Fruit fly (Drosophila melanogaster) whole organism, embryonic: ENCODE measurements around the gene Exn.

Experiments used
- Bgb ChIP-seq: fragments of 200-800 bp; sonication (Bioruptor generic); IDR thresholded peaks from 2 replicates; pipeline ENCODE4 v1.3.6; 2022; ENCODE audit warnings: missing biosample characterization, missing genetic modification characterization; ENCODE audit not compliant: partially characterized antibody
- Bteb2 ChIP-seq: fragments of 200-800 bp; sonication (Bioruptor generic); optimal IDR thresholded peaks from 2 replicates; lab custom pipeline; 2016; ENCODE audit warnings: missing biosample characterization, missing genetic modification characterization
- CG10274 ChIP-seq: fragments of 200-800 bp; sonication (Bioruptor generic); optimal IDR thresholded peaks from 3 replicates; lab custom pipeline; 2017; ENCODE audit warnings: missing biosample characterization, mild to moderate bottlenecking, missing genetic modification characterization
- CG10431 ChIP-seq: fragments of 200-800 bp; sonication (Bioruptor generic); optimal IDR thresholded peaks from 3 replicates; lab custom pipeline; 2018; ENCODE audit warnings: missing biosample characterization, mild to moderate bottlenecking, missing genetic modification characterization
- CG11560 ChIP-seq: fragments of 200-800 bp; sonication (Bioruptor generic); IDR thresholded peaks from 3 replicates; pipeline ENCODE4 v1.3.6; 2022; ENCODE audit warnings: missing biosample characterization, missing genetic modification characterization
- CG11695 ChIP-seq: fragments of 200-800 bp; sonication (Bioruptor generic); IDR thresholded peaks from 3 replicates; pipeline ENCODE4 v1.3.6; 2022; ENCODE audit warnings: missing biosample characterization, missing genetic modification characterization
- CG12769 ChIP-seq: fragments of 200-800 bp; sonication (Bioruptor generic); optimal IDR thresholded peaks from 2 replicates; lab custom pipeline; 2019; ENCODE audit warnings: missing biosample characterization, mild to moderate bottlenecking, missing genetic modification characterization, moderate library complexity
- CG13894 ChIP-seq: fragments of 200-800 bp; sonication (Bioruptor generic); optimal IDR thresholded peaks from 3 replicates; lab custom pipeline; 2018; ENCODE audit warnings: missing biosample characterization, mild to moderate bottlenecking, missing genetic modification characterization, moderate library complexity
- CG15073 ChIP-seq: fragments of 200-800 bp; sonication (Bioruptor generic); optimal IDR thresholded peaks from 2 replicates; lab custom pipeline; 2016; ENCODE audit warnings: missing biosample characterization, missing genetic modification characterization
- CG15479 ChIP-seq: fragments of 200-800 bp; sonication (Bioruptor generic); optimal IDR thresholded peaks from 3 replicates; lab custom pipeline; 2019; ENCODE audit warnings: missing biosample characterization, mild to moderate bottlenecking, missing genetic modification characterization, moderate library complexity
- CG16815 ChIP-seq: fragments of 200-800 bp; sonication (Bioruptor generic); optimal IDR thresholded peaks from 3 replicates; lab custom pipeline; 2017; ENCODE audit warnings: missing biosample characterization, mild to moderate bottlenecking, missing genetic modification characterization
- CG1832 ChIP-seq: fragments of 200-800 bp; sonication (Bioruptor generic); optimal IDR thresholded peaks from 2 replicates; lab custom pipeline; 2017; ENCODE audit warnings: missing biosample characterization, mild to moderate bottlenecking, missing genetic modification characterization, inconsistent platforms
- CG2129 ChIP-seq: fragments of 200-800 bp; sonication (Bioruptor generic); IDR thresholded peaks from 2 replicates; pipeline ENCODE4 v1.3.6; 2022; ENCODE audit warnings: missing biosample characterization, missing genetic modification characterization; ENCODE audit not compliant: partially characterized antibody
- CG31388 ChIP-seq: fragments of 200-800 bp; sonication (Bioruptor generic); optimal IDR thresholded peaks from 2 replicates; lab custom pipeline; 2016; ENCODE audit warnings: missing biosample characterization, missing genetic modification characterization
- CG4360 ChIP-seq: fragments of 200-800 bp; sonication (Bioruptor generic); IDR thresholded peaks from 2 replicates; pipeline ENCODE4 v1.3.6; 2022; ENCODE audit warnings: missing biosample characterization, missing genetic modification characterization
- CG4617 ChIP-seq: fragments of 200-800 bp; sonication (Bioruptor generic); optimal IDR thresholded peaks from 3 replicates; lab custom pipeline; 2016; ENCODE audit warnings: missing biosample characterization, missing genetic modification characterization, borderline replicate concordance
- CG6175 ChIP-seq: fragments of 200-800 bp; sonication (Bioruptor generic); IDR thresholded peaks from 3 replicates; pipeline ENCODE4 v1.3.6; 2022; ENCODE audit warnings: missing biosample characterization, missing genetic modification characterization
- CG6791 ChIP-seq: fragments of 200-800 bp; sonication (Bioruptor generic); IDR thresholded peaks from 3 replicates; pipeline ENCODE4 v1.3.6; 2022; ENCODE audit warnings: missing biosample characterization, missing genetic modification characterization; ENCODE audit not compliant: partially characterized antibody
- CG7556 ChIP-seq: fragments of 200-800 bp; sonication (Bioruptor generic); optimal IDR thresholded peaks from 2 replicates; lab custom pipeline; 2017; ENCODE audit warnings: missing biosample characterization, mild to moderate bottlenecking, missing genetic modification characterization
- CG9817 ChIP-seq: fragments of 200-800 bp; sonication (Bioruptor generic); optimal IDR thresholded peaks from 2 replicates; lab custom pipeline; 2018; ENCODE audit warnings: missing biosample characterization, mild to moderate bottlenecking, missing genetic modification characterization, moderate library complexity
- D19B ChIP-seq: fragments of 200-800 bp; sonication (Bioruptor generic); optimal IDR thresholded peaks from 2 replicates; lab custom pipeline; 2017; ENCODE audit warnings: missing biosample characterization, mild to moderate bottlenecking, missing genetic modification characterization
- Dll ChIP-seq: fragments of 200-800 bp; sonication (Bioruptor generic); IDR thresholded peaks from 4 replicates; pipeline ENCODE4 v1.3.6; 2022; ENCODE audit warnings: missing biosample characterization, missing genetic modification characterization; ENCODE audit not compliant: partially characterized antibody
- Dp ChIP-seq: fragments of 200-800 bp; sonication (Bioruptor generic); optimal IDR thresholded peaks from 2 replicates; lab custom pipeline; 2018; ENCODE audit warnings: missing biosample characterization, mild to moderate bottlenecking, missing genetic modification characterization, moderate library complexity
- Drgx ChIP-seq: fragments of 200-800 bp; sonication (Bioruptor generic); IDR thresholded peaks from 2 replicates; pipeline ENCODE4 v1.3.6; 2022; ENCODE audit warnings: missing biosample characterization, missing genetic modification characterization
- H2.0 ChIP-seq: fragments of 200-800 bp; sonication (Bioruptor generic); IDR thresholded peaks from 2 replicates; pipeline ENCODE4 v1.3.6; 2022; ENCODE audit warnings: missing biosample characterization, missing genetic modification characterization
- Hr51 ChIP-seq, 2 experiments: fragments of 200-800 bp; sonication (Bioruptor generic); optimal IDR thresholded peaks; 2 replicates in 1 of 2; 3 replicates in 1 of 2; lab custom pipeline; 2016 to 2018; ENCODE audit warnings: missing biosample characterization in 2 of 2, missing genetic modification characterization in 2 of 2, mild to moderate bottlenecking in 1 of 2, moderate library complexity in 1 of 2
- Lhr ChIP-seq: fragments of 200-800 bp; sonication (Bioruptor generic); optimal IDR thresholded peaks from 3 replicates; lab custom pipeline; 2017; ENCODE audit warnings: mild to moderate bottlenecking, missing biosample characterization, missing genetic modification reagents, missing genetic modification characterization
- Lpt ChIP-seq: fragments of >200 bp; optimal IDR thresholded peaks from 2 replicates; lab custom pipeline; 2018; ENCODE audit warnings: missing biosample characterization, missing genetic modification characterization
- Optix ChIP-seq: fragments of 200-800 bp; sonication (Bioruptor generic); IDR thresholded peaks from 3 replicates; pipeline ENCODE4 v1.3.6; 2022; ENCODE audit warnings: missing biosample characterization, missing genetic modification characterization
- PHDP ChIP-seq: fragments of 200-800 bp; sonication (Bioruptor generic); optimal IDR thresholded peaks from 3 replicates; lab custom pipeline; 2018; ENCODE audit warnings: missing biosample characterization, mild to moderate bottlenecking, missing genetic modification characterization, moderate library complexity
- Pdp1 ChIP-seq, 2 experiments: fragments of 200-800 bp; sonication (Bioruptor generic); optimal IDR thresholded peaks; 3 replicates each; lab custom pipeline; 2016; ENCODE audit warnings: missing biosample characterization in 2 of 2, missing genetic modification characterization in 2 of 2, mild to moderate bottlenecking in 1 of 2, moderate library complexity in 1 of 2
- Spps ChIP-seq: fragments of 200-800 bp; sonication (Bioruptor generic); optimal IDR thresholded peaks from 2 replicates; lab custom pipeline; 2018; ENCODE audit warnings: missing biosample characterization, mild to moderate bottlenecking, missing genetic modification characterization
- Sry-β ChIP-seq: fragments of 200-800 bp; sonication (Bioruptor generic); optimal IDR thresholded peaks from 2 replicates; lab custom pipeline; 2018; ENCODE audit warnings: missing biosample characterization, mild to moderate bottlenecking, missing genetic modification characterization, moderate library complexity
- Xbp1 ChIP-seq: fragments of 200-800 bp; sonication (Bioruptor generic); optimal IDR thresholded peaks from 3 replicates; lab custom pipeline; 2016; ENCODE audit warnings: missing biosample characterization, mild to moderate bottlenecking, missing genetic modification characterization
- cad ChIP-seq: fragments of >200 bp; optimal IDR thresholded peaks from 2 replicates; lab custom pipeline; 2017; ENCODE audit warnings: missing biosample characterization, missing genetic modification characterization
- caup ChIP-seq: fragments of 200-800 bp; sonication (Bioruptor generic); optimal IDR thresholded peaks from 3 replicates; lab custom pipeline; 2017; ENCODE audit warnings: missing biosample characterization, mild to moderate bottlenecking, missing genetic modification characterization, moderate library complexity; ENCODE audit not compliant: severe bottlenecking
- corto ChIP-seq: fragments of 200-800 bp; sonication (Bioruptor generic); optimal IDR thresholded peaks from 2 replicates; lab custom pipeline; 2016; ENCODE audit warnings: missing biosample characterization, mild to moderate bottlenecking, missing genetic modification characterization, moderate library complexity
- crc ChIP-seq: fragments of 200-800 bp; sonication (Bioruptor generic); optimal IDR thresholded peaks from 2 replicates; lab custom pipeline; 2016; ENCODE audit warnings: missing biosample characterization, missing genetic modification characterization
- dati ChIP-seq: fragments of 200-800 bp; sonication (Bioruptor generic); IDR thresholded peaks from 2 replicates; pipeline ENCODE4 v1.3.6; 2022; ENCODE audit warnings: missing biosample characterization, missing genetic modification characterization
- dimm ChIP-seq: fragments of 200-800 bp; sonication (Bioruptor generic); IDR thresholded peaks from 2 replicates; pipeline ENCODE4 v1.3.6; 2022; ENCODE audit warnings: missing biosample characterization, missing genetic modification characterization
- gem ChIP-seq: fragments of 200-800 bp; sonication (Bioruptor generic); optimal IDR thresholded peaks from 2 replicates; lab custom pipeline; 2019; ENCODE audit warnings: missing biosample characterization, mild to moderate bottlenecking, missing genetic modification characterization, moderate library complexity
- grau ChIP-seq: fragments of 200-800 bp; optimal IDR thresholded peaks from 3 replicates; lab custom pipeline; 2019; ENCODE audit warnings: missing biosample characterization, mild to moderate bottlenecking, missing genetic modification characterization, moderate library complexity
- h ChIP-seq: fragments of >200 bp; optimal IDR thresholded peaks from 2 replicates; lab custom pipeline; 2017
- hbn ChIP-seq: fragments of 200-800 bp; sonication (Bioruptor generic); IDR thresholded peaks from 2 replicates; pipeline ENCODE4 v1.3.6; 2022; ENCODE audit warnings: missing biosample characterization, missing genetic modification characterization; ENCODE audit not compliant: partially characterized antibody
- ind ChIP-seq: fragments of 200-800 bp; sonication (Bioruptor generic); optimal IDR thresholded peaks from 3 replicates; lab custom pipeline; 2016; ENCODE audit warnings: missing biosample characterization, missing genetic modification characterization
- nerfin-2 ChIP-seq: fragments of 200-800 bp; sonication (Bioruptor generic); IDR thresholded peaks from 2 replicates; pipeline ENCODE4 v1.3.6; 2022; ENCODE audit warnings: missing biosample characterization, missing genetic modification characterization; ENCODE audit not compliant: partially characterized antibody
- rib ChIP-seq: fragments of 200-800 bp; sonication (Bioruptor generic); IDR thresholded peaks from 2 replicates; pipeline ENCODE4 v1.3.6; 2022; ENCODE audit warnings: missing biosample characterization, missing genetic modification characterization
- stwl ChIP-seq: fragments of 200-800 bp; sonication (Bioruptor generic); optimal IDR thresholded peaks from 3 replicates; lab custom pipeline; 2018; ENCODE audit warnings: missing biosample characterization, mild to moderate bottlenecking, missing genetic modification characterization, moderate library complexity
- tap ChIP-seq: fragments of 200-800 bp; optimal IDR thresholded peaks from 3 replicates; lab custom pipeline; 2019; ENCODE audit warnings: missing biosample characterization, mild to moderate bottlenecking, missing genetic modification characterization, moderate library complexity
- vvl ChIP-seq: fragments of 200-800 bp; sonication (Bioruptor generic); IDR thresholded peaks from 2 replicates; pipeline ENCODE4 v1.3.6; 2022; ENCODE audit warnings: missing biosample characterization, missing genetic modification characterization

The Exn gene

dm6 chr3L:17007041-17007471 lies 37.2 kb downstream of the Exn start (continued):
- TF ChIP-seq stwl (no peak), CG1832 (GFP tag; lab: Kevin White, UChicago) (no peak), Spps (tag; lab: Kevin White, UChicago) (no peak), CG12769 (tag; lab: Kevin White, UChicago) (peak; percentile 31), CG4617 (GFP tag; lab: Kevin White, UChicago) (no peak), vvl (GFP tag; lab: Robert Waterston, UW) (peak; percentile 53; the same call in 1 of the 2 replicates), grau (peak; percentile 46), PHDP (tag; lab: Kevin White, UChicago) (peak; percentile 36), Bgb (GFP tag; lab: Robert Waterston, UW) (no peak), CG31388 (GFP tag; lab: Kevin White, UChicago) (no peak), Sry-β (GFP tag; lab: Kevin White, UChicago) (no peak), CG10431 (GFP tag; lab: Kevin White, UChicago) (no peak), rib (GFP tag; lab: Robert Waterston, UW) (no peak), CG2129 (GFP tag; lab: Robert Waterston, UW) (no peak), Lhr (no peak), CG11695 (peak; percentile 34; the same call in 1 of the 3 replicates), CG10274 (GFP tag; lab: Kevin White, UChicago) (no peak), Dll (GFP tag; lab: Robert Waterston, UW) (no peak), h (no peak), hbn (GFP tag; lab: Robert Waterston, UW) (no peak), D19B (no peak), caup (GFP tag; lab: Kevin White, UChicago) (peak; percentile 2), Drgx (GFP tag; lab: Robert Waterston, UW) (peak; percentile 56; the same call in 1 of the 2 replicates), Hr51 (GFP tag; optimal IDR thresholded peaks at IDR 0.05; lab: Kevin White, UChicago) (peak in 1 of 2 experiments; percentile 40), Lpt (GFP tag; lab: Kevin White, UChicago) (no peak), crc (GFP tag; lab: Kevin White, UChicago) (no peak), Dp (GFP tag; lab: Kevin White, UChicago) (no peak), CG6791 (GFP tag; lab: Robert Waterston, UW) (no peak), CG4360 (no peak), CG15073 (GFP tag; lab: Kevin White, UChicago) (no peak), cad (GFP tag; lab: Kevin White, UChicago) (no peak), Xbp1 (GFP tag; lab: Kevin White, UChicago) (peak; percentile 52), CG15479 (GFP tag; lab: Kevin White, UChicago) (no peak), nerfin-2 (GFP tag; lab: Robert Waterston, UW) (no peak), CG13894 (tag; lab: Kevin White, UChicago) (no peak), dati (GFP tag; lab: Robert Waterston, UW) (no peak), CG11560 (tag; lab: Robert Waterston, UW) (no peak), H2.0 (GFP tag; lab: Robert Waterston, UW) (peak; percentile 26; the same call in 1 of the 2 replicates), Optix (GFP tag; lab: Robert Waterston, UW) (peak; percentile 34; the same call in 1 of the 3 replicates), dimm (GFP tag; lab: Robert Waterston, UW) (no peak), CG16815 (no peak), tap (no peak), gem (tag; lab: Kevin White, UChicago) (peak; percentile 63), corto (no peak), Pdp1 (GFP tag; optimal IDR thresholded peaks at IDR 0.05; lab: Kevin White, UChicago) (peak in 1 of 2 experiments; percentile 17), CG7556 (GFP tag; lab: Kevin White, UChicago) (no peak), ind (peak; percentile 15), CG9817 (tag; lab: Kevin White, UChicago) (peak; percentile 35), Bteb2 (GFP tag; lab: Kevin White, UChicago) (peak; percentile 23), CG6175 (peak; percentile 36; the same call in 1 of the 3 replicates)
